Fruit fly (Drosophila melanogaster): Measurements from ENCODE around the gene MSAmiP.

Gene MSAmiP

dm6 chr3R:16788011-16788410 is 108.1 kb downstream of the MSAmiP start, which contains the start of gene Glut3:
TSS of gene Glut3 (plus strand) at chr3R:16788311.
- TF ChIP-seq esn (GFP tag; optimal IDR thresholded peaks at IDR 0.05) (no peak), Sox14 (GFP tag; optimal IDR thresholded peaks at IDR 0.05) (no peak), Hr38 (GFP tag; optimal IDR thresholded peaks at IDR 0.05) (no peak), CG6792 (GFP tag; optimal IDR thresholded peaks at IDR 0.05) (no peak)

dm6 chr3R:16787378-16787777 is 108.7 kb downstream of the MSAmiP start:
- TF ChIP-seq dsx (GFP tag; optimal IDR thresholded peaks at IDR 0.05; ENCODE audit: poor library complexity, severe bottlenecking): no peak
- no peak for TF ChIP-seq CG32006 (GFP tag; optimal IDR thresholded peaks at IDR 0.05)
- TF ChIP-seq CG8319 (GFP tag; optimal IDR thresholded peaks at IDR 0.05): no peak
- TF ChIP-seq fd59A (GFP tag; optimal IDR thresholded peaks at IDR 0.05): no peak
- no peak for TF ChIP-seq acj6 (GFP tag; optimal IDR thresholded peaks at IDR 0.05)
- TF ChIP-seq net (GFP tag; optimal IDR thresholded peaks at IDR 0.05): no peak
- TF ChIP-seq Smox (GFP tag; optimal IDR thresholded peaks at IDR 0.05): no peak
- no peak for TF ChIP-seq Eip75B (GFP tag; optimal IDR thresholded peaks at IDR 0.05)
- TF ChIP-seq CG6163 (GFP tag; IDR thresholded peaks at IDR 0.05): no peak
- TF ChIP-seq CG4318 (GFP tag; optimal IDR thresholded peaks at IDR 0.05): no peak
- no peak for TF ChIP-seq CG6276 (GFP tag; optimal IDR thresholded peaks at IDR 0.05)
- TF ChIP-seq ss (GFP tag; optimal IDR thresholded peaks at IDR 0.05): no peak
- no peak for TF ChIP-seq CG3032 (tag; optimal IDR thresholded peaks at IDR 0.05)
- no peak for TF ChIP-seq achi (GFP tag; optimal IDR thresholded peaks at IDR 0.05)
- TF ChIP-seq CG10669 (GFP tag; optimal IDR thresholded peaks at IDR 0.05): no peak
- TF ChIP-seq salr (GFP tag; optimal IDR thresholded peaks at IDR 0.05): no peak
- no peak for TF ChIP-seq CG6808 (GFP tag; optimal IDR thresholded peaks at IDR 0.05)
- TF ChIP-seq pdm3 (GFP tag; optimal IDR thresholded peaks at IDR 0.05): no peak

- TF ChIP-seq svp (GFP tag) (peak; percentile 81), Gug (GFP tag; IDR thresholded peaks at IDR 0.05) (no peak)
Measured at dm6 chr3R:16785056-16785455, 111.0 kb downstream of the MSAmiP start.

- TF ChIP-seq Gug (GFP tag; IDR thresholded peaks at IDR 0.05) (no peak), cyc (GFP tag; optimal IDR thresholded peaks at IDR 0.05) (no peak), svp (GFP tag) (peak; percentile 26)
Measured at dm6 chr3R:16783976-16784375, 112.1 kb downstream of the MSAmiP start.

- no peak for TF ChIP-seq CG4318 (GFP tag; optimal IDR thresholded peaks at IDR 0.05)
- TF ChIP-seq CG7368 (GFP tag; optimal IDR thresholded peaks at IDR 0.05): no peak
- no peak for TF ChIP-seq achi (GFP tag; optimal IDR thresholded peaks at IDR 0.05)
- no peak for TF ChIP-seq CG15336 (GFP tag; IDR thresholded peaks at IDR 0.05)
- TF ChIP-seq CG6854 (GFP tag; optimal IDR thresholded peaks at IDR 0.05): no peak
- TF ChIP-seq fd85E (GFP tag; optimal IDR thresholded peaks at IDR 0.05): no peak
- no peak for TF ChIP-seq Eip93F (GFP tag; optimal IDR thresholded peaks at IDR 0.05)
- TF ChIP-seq acj6 (GFP tag; optimal IDR thresholded peaks at IDR 0.05): no peak
- TF ChIP-seq CG6792 (GFP tag; optimal IDR thresholded peaks at IDR 0.05): no peak
- no peak for TF ChIP-seq CG9139 (GFP tag; optimal IDR thresholded peaks at IDR 0.05)
- no peak for TF ChIP-seq CG8119 (GFP tag; IDR thresholded peaks at IDR 0.05)
- no peak for TF ChIP-seq Smox (GFP tag; optimal IDR thresholded peaks at IDR 0.05)
Measured at dm6 chr3R:16783148-16783708, 112.9 kb downstream of the MSAmiP start.

dm6 chr3R:16782401-16782800 is 113.7 kb downstream of the MSAmiP start:
- TF ChIP-seq Blimp-1 (GFP tag; optimal IDR thresholded peaks at IDR 0.05) (peak; percentile 18), CG6163 (GFP tag; IDR thresholded peaks at IDR 0.05) (peak; percentile 39; the same call in 1 of the 3 replicates), ss (GFP tag; optimal IDR thresholded peaks at IDR 0.05) (peak in 1 of 2 experiments; percentile 4), CG3919 (GFP tag; optimal IDR thresholded peaks at IDR 0.05) (peak; percentile 50), svp (GFP tag) (peak; percentile 54), pdm3 (GFP tag; optimal IDR thresholded peaks at IDR 0.05) (no peak), eg (GFP tag; IDR thresholded peaks at IDR 0.05) (0 out of 3 replicates have a peak, but pooled peaks have one; percentile 14), Met (GFP tag; optimal IDR thresholded peaks at IDR 0.05) (peak; percentile 1), Gug (GFP tag; IDR thresholded peaks at IDR 0.05) (no peak)

All from whole organism, prepupa.